Worm (Caenorhabditis elegans): Measurements from ENCODE around the gene srab-16.

- no peak for TF ChIP-seq nhr-76 (tag; optimal IDR thresholded peaks at IDR 0.05)
- TF ChIP-seq egl-27 (tag; optimal IDR thresholded peaks at IDR 0.05): no peak
- no peak for TF ChIP-seq aha-1 (tag; optimal IDR thresholded peaks at IDR 0.05)
- TF ChIP-seq alr-1 (tag; optimal IDR thresholded peaks at IDR 0.05; ENCODE audit: borderline replicate concordance): no peak
- no peak for TF ChIP-seq ceh-90 (tag; optimal IDR thresholded peaks at IDR 0.05)
- TF ChIP-seq ces-1 (GFP tag; optimal IDR thresholded peaks at IDR 0.05): no peak
- TF ChIP-seq blmp-1 (tag; optimal IDR thresholded peaks at IDR 0.05): no peak
These were observed 21.3 kb upstream of the srab-16 start, which contains the start of gene C05E4.15 for ce11 chrV:761235-761634.
